Worm (Caenorhabditis elegans) whole organism, mixed stage, embryonic: ENCODE measurements around the gene AH9.1.

Experiments
- ham-2 ChIP-seq: fragments of 200-800 bp; sonication (Bioruptor generic); optimal IDR thresholded peaks from 2 replicates; lab custom pipeline; 2018; ENCODE audit warnings: mild to moderate bottlenecking, missing genetic modification characterization, missing compliant biosample characterization
- lin-13 ChIP-seq: fragments of 150-350 bp; optimal IDR thresholded peaks from 2 replicates; lab custom pipeline; 2014; ENCODE audit warnings: missing biosample characterization, missing genetic modification characterization
- nhr-76 ChIP-seq: sonication (generic microtip); optimal IDR thresholded peaks from 2 replicates; lab custom pipeline; 2017; ENCODE audit warnings: missing biosample characterization, missing genetic modification characterization

DNA sequence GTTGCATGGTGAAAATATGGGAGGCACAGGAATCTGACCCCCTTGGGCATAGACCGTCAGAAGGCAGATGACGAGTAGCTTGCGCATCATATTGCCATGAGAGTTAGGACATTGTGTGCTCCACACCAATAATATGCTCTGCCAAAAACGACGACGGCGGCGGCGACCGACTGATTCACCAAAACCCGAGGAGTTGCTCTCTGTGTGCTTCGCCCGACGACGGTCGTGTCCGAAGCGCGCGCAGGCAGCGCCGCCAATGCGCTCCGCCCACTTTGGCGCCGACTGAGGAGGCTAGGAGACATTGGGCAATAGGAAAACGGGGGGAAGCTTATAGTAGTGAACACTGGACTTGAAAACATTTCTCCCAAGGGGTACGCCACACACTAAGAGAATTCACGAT is 21.1 kb upstream of the AH9.1 start, which contains the start of gene AH9.6:
- TF ChIP-seq lin-13 (tag; lab: Kevin White, UChicago) (no peak), ham-2 (GFP tag; lab: Kevin White, UChicago) (no peak), nhr-76 (tag; lab: Kevin White, UChicago) (no peak)
